Worm (Caenorhabditis elegans): ENCODE measurements around the gene C17F4.11.

The C17F4.11 gene

DNA sequence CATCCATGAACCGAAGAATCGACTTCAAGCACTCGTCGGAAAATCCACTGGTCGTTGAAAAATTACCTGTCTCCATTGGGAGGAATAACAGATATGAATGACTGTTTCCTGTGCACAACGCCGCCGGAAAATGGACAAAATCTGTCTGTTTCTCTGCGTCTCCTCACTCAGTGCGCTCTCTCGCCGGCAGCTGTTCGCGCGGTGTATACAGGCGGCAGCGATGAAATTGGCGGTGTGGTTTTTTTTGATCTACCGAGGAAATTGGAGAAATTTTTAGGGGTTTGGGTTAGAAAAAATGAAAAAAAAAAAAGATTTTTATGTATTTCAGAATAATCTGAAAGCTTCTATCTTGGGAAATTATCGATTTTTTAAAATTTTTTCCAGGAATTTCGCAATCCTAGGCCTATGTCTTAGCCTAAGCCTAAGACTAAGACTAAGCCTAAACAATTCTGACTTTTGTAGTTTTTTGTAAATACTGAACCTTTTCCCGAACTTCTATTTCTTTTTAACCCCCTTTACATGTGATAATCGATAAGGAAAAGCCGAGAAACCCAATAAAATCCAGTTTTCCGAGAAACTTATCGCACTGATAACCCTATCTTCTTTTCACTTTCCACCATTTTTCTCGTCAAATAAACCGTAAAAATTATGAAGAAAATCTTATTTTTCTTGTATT is 10.9 kb downstream of the C17F4.11 start, which contains the start of the genes fbxc-50 and C17F4.2:
TSS of gene fbxc-50 (minus strand) at position 81 of the 676 bp plus-strand sequence.
TSS of gene C17F4.2 (plus strand) at position 626 of the 676 bp plus-strand sequence.
- no peak for TF ChIP-seq unc-62 (GFP tag; optimal IDR thresholded peaks at IDR 0.05)
- no peak for TF ChIP-seq nhr-77 (tag; optimal IDR thresholded peaks at IDR 0.05)
- TF ChIP-seq ZK546.5 (tag; optimal IDR thresholded peaks at IDR 0.05) = no peak
- TF ChIP-seq nhr-12 (tag; optimal IDR thresholded peaks at IDR 0.05) = no peak
- no peak for TF ChIP-seq mml-1 (tag; optimal IDR thresholded peaks at IDR 0.05)
- TF ChIP-seq sea-2 (GFP tag; optimal IDR thresholded peaks at IDR 0.05) = no peak
- no peak for TF ChIP-seq nfya-1 (tag; optimal IDR thresholded peaks at IDR 0.05; ENCODE audit: insufficient read depth)
- TF ChIP-seq pqm-1 (tag; optimal IDR thresholded peaks at IDR 0.05) = no peak
- no peak for TF ChIP-seq nhr-23 (tag; optimal IDR thresholded peaks at IDR 0.05)
- TF ChIP-seq ceh-16 (tag; optimal IDR thresholded peaks at IDR 0.05) = no peak
- TF ChIP-seq lin-39 (tag; optimal IDR thresholded peaks at IDR 0.05) = no peak
- no peak for TF ChIP-seq aly-2 (tag; optimal IDR thresholded peaks at IDR 0.05)
- TF ChIP-seq fkh-2 (tag; optimal IDR thresholded peaks at IDR 0.05) = no peak
- TF ChIP-seq elt-3 (tag; optimal IDR thresholded peaks at IDR 0.05) = no peak
- no peak for TF ChIP-seq nhr-43 (tag; optimal IDR thresholded peaks at IDR 0.05; ENCODE audit: poor library complexity, severe bottlenecking)
- TF ChIP-seq hmg-11 (tag; optimal IDR thresholded peaks at IDR 0.05) = no peak
- TF ChIP-seq lin-15B (tag; optimal IDR thresholded peaks at IDR 0.05) = no peak
- no peak for TF ChIP-seq ztf-11 (tag; optimal IDR thresholded peaks at IDR 0.05)
- TF ChIP-seq egl-5 (tag; optimal IDR thresholded peaks at IDR 0.05) = no peak

DNA sequence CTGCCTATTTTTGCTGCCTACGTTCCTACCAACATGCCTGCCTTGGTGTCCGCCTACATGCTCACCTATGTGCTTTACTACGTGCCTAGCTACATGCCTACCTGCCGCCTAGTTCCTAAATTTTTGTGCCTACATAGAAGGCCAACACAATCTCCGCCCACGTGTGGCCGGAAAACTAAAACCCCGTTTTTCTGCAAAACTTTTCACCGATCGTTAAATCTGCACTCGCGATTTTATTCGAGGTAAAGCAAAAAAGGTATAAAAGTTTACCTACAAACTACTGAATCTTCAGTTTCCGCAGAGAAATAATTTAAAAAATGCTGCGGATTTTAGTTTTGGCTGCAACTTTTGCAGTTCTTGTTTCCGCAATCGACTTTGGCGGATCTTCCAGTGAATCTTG is 12.1 kb downstream of the C17F4.11 start, which contains the start of gene clec-124:
TSS of gene clec-124 (plus strand) at position 301 of the 400 bp plus-strand sequence.
- TF ChIP-seq ceh-16 (tag; optimal IDR thresholded peaks at IDR 0.05) = no peak
- no peak for TF ChIP-seq egl-5 (tag; optimal IDR thresholded peaks at IDR 0.05)
- TF ChIP-seq lsy-12 (tag; optimal IDR thresholded peaks at IDR 0.05) = no peak
- no peak for TF ChIP-seq nhr-237 (tag; optimal IDR thresholded peaks at IDR 0.05)
- TF ChIP-seq ceh-28 (tag; optimal IDR thresholded peaks at IDR 0.05) = no peak

DNA sequence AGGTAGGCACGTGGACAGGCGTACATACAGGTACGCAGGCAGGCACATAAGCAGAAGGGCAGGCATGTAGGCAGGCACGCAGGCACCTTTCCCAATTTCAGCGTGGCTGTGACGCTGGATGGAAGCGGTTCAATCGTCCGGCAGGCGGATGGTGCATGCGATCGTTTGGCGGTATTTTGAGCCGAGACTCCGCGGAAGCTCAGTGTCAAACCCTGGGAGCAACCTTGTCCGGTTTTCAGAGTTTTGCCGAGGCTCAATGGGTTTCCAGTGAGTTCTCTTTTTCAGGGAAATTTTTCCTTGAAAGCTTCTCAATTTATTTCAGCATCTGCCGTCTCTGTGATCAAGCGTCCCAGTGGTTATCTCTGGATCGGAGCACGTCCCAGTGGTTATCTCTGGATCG is 12.9 kb downstream of the C17F4.11 start:
- TF ChIP-seq sea-2 (GFP tag; optimal IDR thresholded peaks at IDR 0.05) = no peak
- no peak for TF ChIP-seq unc-62 (GFP tag; optimal IDR thresholded peaks at IDR 0.05)
- no peak for TF ChIP-seq nhr-76 (tag; optimal IDR thresholded peaks at IDR 0.05)
- TF ChIP-seq nfya-1 (tag; optimal IDR thresholded peaks at IDR 0.05; ENCODE audit: insufficient read depth) = no peak
- no peak for TF ChIP-seq egl-27 (tag; optimal IDR thresholded peaks at IDR 0.05)
- no peak for TF ChIP-seq pqm-1 (tag; optimal IDR thresholded peaks at IDR 0.05)
- TF ChIP-seq ztf-4 (tag; optimal IDR thresholded peaks at IDR 0.05) = no peak
- TF ChIP-seq ztf-11 (tag; optimal IDR thresholded peaks at IDR 0.05) = no peak
- TF ChIP-seq eor-1 (tag; optimal IDR thresholded peaks at IDR 0.05) = no peak
- TF ChIP-seq elt-2 (tag; optimal IDR thresholded peaks at IDR 0.05) = no peak
- TF ChIP-seq lin-39 (tag; optimal IDR thresholded peaks at IDR 0.05) = no peak
- TF ChIP-seq hmg-11 (tag; optimal IDR thresholded peaks at IDR 0.05) = no peak
- no peak for TF ChIP-seq nhr-11 (tag; optimal IDR thresholded peaks at IDR 0.05)
- TF ChIP-seq nhr-43 (tag; optimal IDR thresholded peaks at IDR 0.05; ENCODE audit: poor library complexity, severe bottlenecking) = no peak
- TF ChIP-seq nhr-67 (tag; optimal IDR thresholded peaks at IDR 0.05) = no peak
- TF ChIP-seq jun-1 (tag; optimal IDR thresholded peaks at IDR 0.05) = no peak
- no peak for TF ChIP-seq nhr-237 (tag; optimal IDR thresholded peaks at IDR 0.05)
- TF ChIP-seq ceh-9 (tag; optimal IDR thresholded peaks at IDR 0.05) = no peak
- TF ChIP-seq ZK546.5 (tag; optimal IDR thresholded peaks at IDR 0.05) = no peak

DNA sequence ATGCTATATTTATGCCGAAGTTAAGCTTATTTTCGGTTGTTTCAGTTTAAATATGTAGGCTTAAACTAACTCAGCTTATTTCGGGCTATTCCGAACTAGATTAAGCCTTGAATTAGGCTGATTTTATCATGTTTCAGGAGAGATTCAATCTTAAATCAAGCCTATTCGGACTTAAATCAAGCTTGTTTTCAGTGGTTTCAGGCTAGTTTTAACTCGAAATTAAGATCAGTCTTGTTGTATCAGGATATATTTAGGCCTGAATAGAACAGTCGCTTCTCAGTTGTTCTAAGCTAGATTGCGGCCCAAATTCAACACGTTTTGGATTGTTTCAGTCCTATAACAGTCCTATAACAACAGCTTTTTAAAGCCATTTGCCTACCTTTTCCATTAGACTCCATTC is 14.5 kb downstream of the C17F4.11 start:
- no peak for TF ChIP-seq fos-1 (tag; optimal IDR thresholded peaks at IDR 0.05)
- TF ChIP-seq nhr-23 (tag; optimal IDR thresholded peaks at IDR 0.05) = no peak
- no peak for TF ChIP-seq nhr-11 (tag; optimal IDR thresholded peaks at IDR 0.05)
- no peak for TF ChIP-seq hmg-11 (tag; optimal IDR thresholded peaks at IDR 0.05)
- no peak for TF ChIP-seq ama-1 (optimal IDR thresholded peaks at IDR 0.05)
- no peak for TF ChIP-seq mdl-1 (tag; optimal IDR thresholded peaks at IDR 0.05)

DNA sequence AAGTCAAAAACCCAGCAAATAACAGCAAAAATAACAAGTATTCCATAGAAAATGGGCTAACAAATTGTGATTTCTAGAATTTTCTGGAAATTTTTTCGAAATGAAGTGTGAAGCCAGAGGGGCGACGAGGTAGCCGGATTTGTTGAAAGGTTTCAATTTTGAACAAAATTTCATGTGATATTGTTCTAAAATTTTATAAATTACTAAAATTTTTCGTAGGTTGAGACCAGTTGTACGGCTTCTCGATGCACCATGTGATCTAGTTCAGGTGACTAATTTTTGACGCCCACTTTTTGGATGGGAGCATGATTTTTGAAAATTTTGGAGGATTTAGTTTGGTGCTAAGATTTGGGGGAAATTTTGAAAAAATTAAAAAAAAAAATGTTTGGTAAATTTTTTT is 22.0 kb downstream of the C17F4.11 start, which contains the start of gene gcy-19:
TSS of gene gcy-19 (minus strand) at position 101 of the 400 bp plus-strand sequence.
- no peak for TF ChIP-seq elt-3 (tag; optimal IDR thresholded peaks at IDR 0.05)
- no peak for TF ChIP-seq nhr-67 (tag; optimal IDR thresholded peaks at IDR 0.05)
- no peak for TF ChIP-seq fos-1 (tag; optimal IDR thresholded peaks at IDR 0.05)
- TF ChIP-seq lin-15B (tag; optimal IDR thresholded peaks at IDR 0.05) = no peak
- TF ChIP-seq skn-1 (tag; optimal IDR thresholded peaks at IDR 0.05) = no peak
- TF ChIP-seq eor-1 (tag; optimal IDR thresholded peaks at IDR 0.05) = no peak
- TF ChIP-seq fkh-10 (GFP tag; optimal IDR thresholded peaks at IDR 0.05) = no peak
